Worm (Caenorhabditis elegans): ENCODE results near the gene T26A5.6.

Gene T26A5.6

ce11 chrIII:6449854-6450253, 642 bp downstream of the T26A5.6 start:
- TF ChIP-seq skn-1 (tag; optimal IDR thresholded peaks at IDR 0.05) (no peak), aha-1 (tag) (peak; percentile 96), nhr-102 (tag; optimal IDR thresholded peaks at IDR 0.05) (peak; percentile 4), hif-1 (tag; optimal IDR thresholded peaks at IDR 0.05) (no peak), snpc-4 (tag; optimal IDR thresholded peaks at IDR 0.05) (no peak)

ce11 chrIII:6447521-6447920, 3.0 kb downstream of the T26A5.6 start:
- TF ChIP-seq mep-1 (tag; optimal IDR thresholded peaks at IDR 0.05) (peak; percentile 61), rbr-2 (tag; optimal IDR thresholded peaks at IDR 0.05) (no peak), duxl-1 (tag; optimal IDR thresholded peaks at IDR 0.05; ENCODE audit: poor library complexity) (no peak), lir-3 (tag; optimal IDR thresholded peaks at IDR 0.05) (no peak), F49E8.2 (tag; optimal IDR thresholded peaks at IDR 0.05; ENCODE audit: borderline replicate concordance) (no peak), ceh-20 (GFP tag; IDR thresholded peaks at IDR 0.05) (no peak), F44E2.7 (GFP tag; IDR thresholded peaks at IDR 0.05) (no peak), unc-130 (GFP tag; optimal IDR thresholded peaks at IDR 0.05) (no peak), unc-62 (GFP tag; optimal IDR thresholded peaks at IDR 0.05 in 1 of 2) (no peak), unc-62 (tag; optimal IDR thresholded peaks at IDR 0.05) (no peak), nhr-11 (tag; optimal IDR thresholded peaks at IDR 0.05) (peak; percentile 78), nhr-42 (GFP tag; IDR thresholded peaks at IDR 0.05) (0 out of 2 replicates have a peak, but pooled peaks have one; percentile 22), ztf-7 (tag; optimal IDR thresholded peaks at IDR 0.05) (no peak), F10B5.3 (tag; optimal IDR thresholded peaks at IDR 0.05) (no peak), jun-1 (tag; optimal IDR thresholded peaks at IDR 0.05) (peak; percentile 36), dpl-1 (GFP tag; optimal IDR thresholded peaks at IDR 0.05) (peak; percentile 33), T26A8.4 (GFP tag; IDR thresholded peaks at IDR 0.05) (0 out of 2 replicates have a peak, but pooled peaks have one; percentile 26), R02D3.7 (tag; optimal IDR thresholded peaks at IDR 0.05) (no peak), mdt-29 (GFP tag; IDR thresholded peaks at IDR 0.05) (no peak), mxl-3 (GFP tag; optimal IDR thresholded peaks at IDR 0.05) (peak; percentile 89), pha-4 (GFP tag; IDR thresholded peaks at IDR 0.05) (no peak), pha-4 (tag; optimal IDR thresholded peaks at IDR 0.05) (no peak), ces-1 (GFP tag; optimal IDR thresholded peaks at IDR 0.05) (no peak), madf-5 (GFP tag; IDR thresholded peaks at IDR 0.05) (no peak), dmd-8 (GFP tag; IDR thresholded peaks at IDR 0.05) (no peak), gei-8 (GFP tag; optimal IDR thresholded peaks at IDR 0.05) (no peak), Y105C5A.15 (GFP tag; IDR thresholded peaks at IDR 0.05) (no peak), dmd-6 (GFP tag; IDR thresholded peaks at IDR 0.05) (peak; percentile 78), zip-2 (tag; optimal IDR thresholded peaks at IDR 0.05) (no peak), ama-1 (optimal IDR thresholded peaks at IDR 0.05) (peak; percentile 7), spr-3 (GFP tag; optimal IDR thresholded peaks at IDR 0.05) (no peak), egl-43 (GFP tag; IDR thresholded peaks at IDR 0.05) (no peak), cey-2 (tag; optimal IDR thresholded peaks at IDR 0.05; ENCODE audit: borderline replicate concordance, insufficient read depth) (peak; percentile 24), lim-7 (GFP tag; IDR thresholded peaks at IDR 0.05) (no peak), ceh-28 (tag; optimal IDR thresholded peaks at IDR 0.05) (no peak), aha-1 (tag) (peak; percentile 98), mdl-1 (tag; optimal IDR thresholded peaks at IDR 0.05) (peak; percentile 57 to 93), saeg-2 (GFP tag; IDR thresholded peaks at IDR 0.05) (no peak), zfp-3 (GFP tag; conservative IDR thresholded peaks at IDR 0.05) (no peak), snpc-1.2 (GFP tag; IDR thresholded peaks at IDR 0.05) (no peak), hlh-11 (tag; optimal IDR thresholded peaks at IDR 0.05) (peak; percentile 89), zag-1 (tag; optimal IDR thresholded peaks at IDR 0.05) (no peak), tra-1 (GFP tag; IDR thresholded peaks at IDR 0.05) (peak; percentile 82), zfp-2 (tag; optimal IDR thresholded peaks at IDR 0.05) (no peak), mes-2 (tag; optimal IDR thresholded peaks at IDR 0.05; ENCODE audit: poor library complexity, severe bottlenecking) (peak; percentile 52), nhr-111 (GFP tag; optimal IDR thresholded peaks at IDR 0.05) (no peak), fkh-10 (GFP tag; optimal IDR thresholded peaks at IDR 0.05) (no peak)

Measured in whole organism, L4 larva.